Fruit fly (Drosophila melanogaster) whole organism, wandering third instar larva: ENCODE measurements around the gene CG15022.

ENCODE experiments used
- CG32264 ChIP-seq: fragments of 200-800 bp; sonication (Bioruptor generic); optimal IDR thresholded peaks from 2 replicates; lab custom pipeline; 2016; ENCODE audit warnings: missing biosample characterization, missing genetic modification characterization
- CrebA ChIP-seq: fragments of 200-800 bp; sonication (Bioruptor generic); optimal IDR thresholded peaks from 2 replicates; lab custom pipeline; 2016; ENCODE audit warnings: missing biosample characterization, mild to moderate bottlenecking, missing genetic modification characterization, borderline replicate concordance
- Dfd ChIP-seq: fragments of >200 bp; optimal IDR thresholded peaks from 2 replicates; lab custom pipeline; 2017; ENCODE audit warnings: missing biosample characterization, missing genetic modification characterization
- Hnf4 ChIP-seq: fragments of 200-800 bp; sonication (Bioruptor generic); optimal IDR thresholded peaks from 2 replicates; lab custom pipeline; 2016; ENCODE audit warnings: missing biosample characterization, mild to moderate bottlenecking, missing genetic modification characterization
- Hr78 ChIP-seq: fragments of >200 bp; optimal IDR thresholded peaks from 2 replicates; lab custom pipeline; 2017; ENCODE audit warnings: missing biosample characterization, missing genetic modification characterization
- Hr83 ChIP-seq: fragments of 200-300 bp; sonication (Bioruptor generic); optimal IDR thresholded peaks from 2 replicates; lab custom pipeline; 2016; ENCODE audit warnings: missing biosample characterization, mild to moderate bottlenecking, missing genetic modification characterization, moderate library complexity; ENCODE audit not compliant: poor library complexity, severe bottlenecking
- Jra ChIP-seq: sonication (Bioruptor generic); optimal IDR thresholded peaks from 2 replicates; lab custom pipeline; 2016; ENCODE audit warnings: missing biosample characterization, missing genetic modification characterization
- OdsH ChIP-seq: fragments of 200-800 bp; sonication (Bioruptor generic); optimal IDR thresholded peaks from 2 replicates; lab custom pipeline; 2016; ENCODE audit warnings: missing biosample characterization, mild to moderate bottlenecking, missing genetic modification characterization
- Vsx2 ChIP-seq: fragments of 200-300, 225-300 bp; sonication (Bioruptor generic); optimal IDR thresholded peaks from 2 replicates; lab custom pipeline; 2018; ENCODE audit warnings: missing biosample characterization, missing genetic modification characterization; ENCODE audit not compliant: partially characterized antibody
- brk ChIP-seq: fragments of 200-800 bp; sonication (Bioruptor generic); optimal IDR thresholded peaks from 2 replicates; lab custom pipeline; 2016; ENCODE audit warnings: missing biosample characterization, mild to moderate bottlenecking, missing genetic modification characterization
- dmrt93B ChIP-seq: fragments of 200-800 bp; sonication (Bioruptor generic); optimal IDR thresholded peaks from 2 replicates; lab custom pipeline; 2018; ENCODE audit warnings: missing biosample characterization, mild to moderate bottlenecking, missing genetic modification characterization
- dsf ChIP-seq: sonication (Bioruptor generic); optimal IDR thresholded peaks from 2 replicates; lab custom pipeline; 2016; ENCODE audit warnings: missing biosample characterization, missing genetic modification characterization, borderline replicate concordance
- pan ChIP-seq: fragments of >200 bp; optimal IDR thresholded peaks from 2 replicates; lab custom pipeline; 2017
- sage ChIP-seq: fragments of 200-800 bp; sonication (Bioruptor generic); optimal IDR thresholded peaks from 2 replicates; lab custom pipeline; 2016; ENCODE audit warnings: missing biosample characterization, mild to moderate bottlenecking, missing genetic modification characterization

dm6 chr3L:4436421-4436820 is 23.7 kb downstream of the CG15022 start, which contains the start of gene CG15021:
- no peak for TF ChIP-seq Hr83 (GFP tag; lab: Kevin White, UChicago)
- no peak for TF ChIP-seq CrebA
- no peak for TF ChIP-seq sage
- TF ChIP-seq brk: no peak
- no peak for TF ChIP-seq Vsx2 (GFP tag; lab: Kevin White, UChicago)
- TF ChIP-seq OdsH (GFP tag; lab: Kevin White, UChicago): no peak
- no peak for TF ChIP-seq Hnf4 (GFP tag; lab: Kevin White, UChicago)
- TF ChIP-seq Dfd (GFP tag; lab: Kevin White, UChicago): no peak
- no peak for TF ChIP-seq CG32264 (GFP tag; lab: Kevin White, UChicago)
- no peak for TF ChIP-seq dmrt93B (GFP tag; lab: Kevin White, UChicago)
- TF ChIP-seq dsf (GFP tag; lab: Kevin White, UChicago): no peak
- TF ChIP-seq pan: no peak
- no peak for TF ChIP-seq Hr78
- no peak for TF ChIP-seq Jra (GFP tag; lab: Kevin White, UChicago)
